Worm (Caenorhabditis elegans) whole organism, L3 larva: ENCODE results near the gene alh-3.

Source experiments
- ama-1 ChIP-seq: fragments of 150-350 bp; optimal IDR thresholded peaks from 2 replicates; lab custom pipeline; 2018
- egl-27 ChIP-seq: sonication (generic microtip); optimal IDR thresholded peaks from 4 replicates; lab custom pipeline; 2017; ENCODE audit warnings: missing biosample characterization, missing genetic modification reagents, missing genetic modification characterization
- elt-1 ChIP-seq: fragments of 150-350 bp; optimal IDR thresholded peaks from 2 replicates; lab custom pipeline; 2014; ENCODE audit warnings: missing biosample characterization, missing genetic modification characterization
- elt-2 ChIP-seq: sonication (generic microtip); optimal IDR thresholded peaks from 2 replicates; lab custom pipeline; 2016; ENCODE audit warnings: missing genetic modification reagents, mild to moderate bottlenecking, missing genetic modification characterization, missing compliant biosample characterization
- elt-3 ChIP-seq, 3 experiments: fragments of 150-350 bp in 1 of 3; sonication (generic microtip) in 2 of 3; optimal IDR thresholded peaks; 2 replicates in 2 of 3; 4 replicates in 1 of 3; lab custom pipeline; 2014 to 2017; ENCODE audit warnings: missing biosample characterization in 3 of 3, missing genetic modification characterization in 3 of 3
- jun-1 ChIP-seq: fragments of 150-350 bp; optimal IDR thresholded peaks from 2 replicates; lab custom pipeline; 2014; ENCODE audit warnings: missing biosample characterization, missing genetic modification reagents, missing genetic modification characterization
- mml-1 ChIP-seq: fragments of 150-350 bp; sonication (generic microtip); optimal IDR thresholded peaks from 3 replicates; lab custom pipeline; 2014; ENCODE audit warnings: missing biosample characterization, missing genetic modification characterization
- nhr-11 ChIP-seq: fragments of 150-350 bp; optimal IDR thresholded peaks from 2 replicates; lab custom pipeline; 2014; ENCODE audit warnings: missing biosample characterization, missing genetic modification characterization
- snpc-4 ChIP-seq: fragments of 150-350 bp; optimal IDR thresholded peaks from 2 replicates; lab custom pipeline; 2014; ENCODE audit warnings: missing biosample characterization, missing genetic modification characterization

- TF ChIP-seq ama-1 (no peak), nhr-11 (tag; lab: Kevin White, UChicago) (no peak), jun-1 (tag; lab: Kevin White, UChicago) (no peak), snpc-4 (tag; lab: Kevin White, UChicago) (no peak), egl-27 (tag; lab: Kevin White, UChicago) (no peak), elt-3 (tag; optimal IDR thresholded peaks at IDR 0.05; lab: Kevin White, UChicago) (no peak), mml-1 (no peak), elt-1 (tag; lab: Kevin White, UChicago) (no peak), elt-2 (tag; lab: Kevin White, UChicago) (no peak)
Observed at ce11 chrIV:11006868-11007267, 15.5 kb upstream of the alh-3 start.
